Fruit fly (Drosophila melanogaster): ENCODE data around the gene ea.

DNA sequence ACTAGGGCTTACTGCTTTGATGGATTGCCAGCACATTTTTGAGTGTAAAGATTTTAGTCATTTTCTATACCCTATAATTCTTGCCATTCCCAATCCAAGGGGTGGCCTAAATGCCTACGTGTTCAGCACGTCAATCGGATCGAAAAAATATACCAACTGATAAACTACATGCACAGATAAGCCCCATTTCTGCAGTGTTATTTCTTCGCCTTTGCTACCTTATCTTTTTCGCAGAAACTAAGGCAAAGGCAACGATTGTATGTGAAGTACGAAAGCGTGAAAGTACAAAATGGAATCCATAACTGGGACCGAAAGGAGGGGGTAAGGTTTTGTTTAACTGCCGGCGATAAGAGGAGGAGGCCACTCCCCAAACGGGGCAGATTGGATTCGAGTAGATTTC lies 30.6 kb upstream of the ea start:
- TF ChIP-seq CG10348 (GFP tag; IDR thresholded peaks at IDR 0.05) (no peak), CG15710 (tag; optimal IDR thresholded peaks at IDR 0.05) (no peak), gl (tag; optimal IDR thresholded peaks at IDR 0.05) (no peak), D1 (tag; optimal IDR thresholded peaks at IDR 0.05) (no peak), CG8301 (tag; optimal IDR thresholded peaks at IDR 0.05) (no peak), Pif1A (GFP tag; optimal IDR thresholded peaks at IDR 0.05) (no peak)

Measured in whole organism, pupa.